Fruit fly (Drosophila melanogaster): ENCODE data around the gene CG14949.

DNA sequence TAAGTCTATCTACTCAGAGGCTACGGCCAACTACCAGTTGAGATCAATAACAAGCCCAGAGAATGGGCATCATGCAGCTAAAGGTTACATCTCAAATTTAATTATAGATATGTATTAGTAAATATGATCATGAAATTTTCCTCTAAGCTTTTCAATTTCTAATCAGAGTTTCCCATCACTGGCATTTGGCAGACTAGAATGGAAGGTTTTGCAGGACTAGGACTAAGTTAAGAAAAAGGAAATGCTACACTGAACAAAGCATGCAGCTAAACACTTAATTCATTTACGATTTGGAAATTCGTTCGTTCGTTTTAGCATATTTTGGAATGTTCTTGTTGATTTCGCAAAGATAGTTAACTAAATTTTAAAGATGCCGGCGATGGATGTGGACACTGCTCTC is 16.1 kb upstream of the CG14949 start, which contains the start of gene CG33233:
- no peak for TF ChIP-seq psq (optimal IDR thresholded peaks at IDR 0.05)
- TF ChIP-seq CG8478 (optimal IDR thresholded peaks at IDR 0.05): no peak
